4 fruit fly cellular contexts compared by ENCODE assay signal in the genomic region with DNA sequence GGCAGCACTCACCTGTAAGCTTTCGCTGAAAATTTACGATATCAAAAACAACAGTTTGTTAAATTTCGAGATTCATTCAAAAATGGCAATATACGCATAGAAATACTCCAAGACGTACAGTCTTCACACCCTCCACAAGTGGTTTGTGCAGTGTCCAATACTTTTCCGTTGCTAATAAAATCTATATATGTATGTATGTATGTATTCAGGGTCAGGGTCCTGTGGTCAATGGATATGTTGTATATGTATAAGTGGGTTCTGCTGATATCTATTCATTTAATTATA.
A peak's percentile ranks its signal among the peaks of the same experiment; 100 is the strongest.
TF ChIP-seq lines count a peak whose summit lies in the region.

No protein-coding gene starts in this region.

- no peak for TF ChIP-seq CTCF in whole organism, embryonic (GFP tag; optimal IDR thresholded peaks at IDR 0.05; lab: Kevin White, UChicago)

TF ChIP-seq in whole organism, adult, 20 proteins besides CTCF, POLR2A, EP300 and RAD21:
- peak; percentile 66 for TF ChIP-seq cic (GFP tag; optimal IDR thresholded peaks at IDR 0.05; lab: Kevin White, UChicago)
- no peak for TF ChIP-seq CG14711 (tag; optimal IDR thresholded peaks at IDR 0.05; lab: Kevin White, UChicago)

TF ChIP-seq in whole organism, embryonic, 481 proteins besides CTCF, POLR2A, EP300 and RAD21:
- TF ChIP-seq CG11695 (GFP tag; IDR thresholded peaks at IDR 0.05; lab: Robert Waterston, UW), result peak; percentile 15; the same call in 1 of the 3 replicates
- peak; percentile 2 for TF ChIP-seq CG1603 (tag; optimal IDR thresholded peaks at IDR 0.05; lab: Kevin White, UChicago)
- peak; percentile 23 for TF ChIP-seq CG6813 (GFP tag; optimal IDR thresholded peaks at IDR 0.05; lab: Kevin White, UChicago)
- TF ChIP-seq CG12391 (tag; optimal IDR thresholded peaks at IDR 0.05; lab: Kevin White, UChicago), result no peak
- 0 out of 2 replicates have a peak, but pooled peaks have one; percentile 11 for TF ChIP-seq CG16779 (GFP tag; IDR thresholded peaks at IDR 0.05; lab: Robert Waterston, UW)
- no peak for TF ChIP-seq Six4 (GFP tag; optimal IDR thresholded peaks at IDR 0.05; lab: Kevin White, UChicago)
- TF ChIP-seq zfh1 (GFP tag; IDR thresholded peaks at IDR 0.05; lab: Robert Waterston, UW), result 0 out of 3 replicates have a peak, but pooled peaks have one; percentile 33

TF ChIP-seq in whole organism, prepupa, 60 proteins besides CTCF, POLR2A, EP300 and RAD21:
- 0 out of 3 replicates have a peak, but pooled peaks have one; percentile 24 for TF ChIP-seq CG8119 (GFP tag; IDR thresholded peaks at IDR 0.05; lab: Robert Waterston, UW)
- no peak for TF ChIP-seq CG11902 (GFP tag; optimal IDR thresholded peaks at IDR 0.05; lab: Kevin White, UChicago)
- TF ChIP-seq CG32006 (GFP tag; optimal IDR thresholded peaks at IDR 0.05; lab: Kevin White, UChicago), result no peak
- no peak for TF ChIP-seq salr (GFP tag; optimal IDR thresholded peaks at IDR 0.05; lab: Kevin White, UChicago)
- TF ChIP-seq fkh (GFP tag; optimal IDR thresholded peaks at IDR 0.05; lab: Kevin White, UChicago), result no peak
- no peak for TF ChIP-seq Smox (GFP tag; optimal IDR thresholded peaks at IDR 0.05; lab: Kevin White, UChicago)

TF ChIP-seq in whole organism, pupa, 21 proteins besides CTCF, POLR2A, EP300 and RAD21:
- peak; percentile 94 for TF ChIP-seq EcR (GFP tag; optimal IDR thresholded peaks at IDR 0.05; lab: Kevin White, UChicago)
- no peak for TF ChIP-seq Ets98B (GFP tag; IDR thresholded peaks at IDR 0.05; lab: Robert Waterston, UW)
